Fruit fly (Drosophila melanogaster) whole organism, embryonic: ENCODE measurements around the gene Spase12.
A peak's percentile ranks its signal among the peaks of the same experiment; 100 is the strongest.

Experiments
- CG10209 ChIP-seq: fragments of 200-800 bp; sonication (Bioruptor generic); optimal IDR thresholded peaks from 3 replicates; lab custom pipeline; 2017; ENCODE audit warnings: missing biosample characterization, mild to moderate bottlenecking, missing genetic modification characterization, missing genetic modification reagents
- CG10543 ChIP-seq: fragments of 200-800 bp; sonication (Bioruptor generic); optimal IDR thresholded peaks from 3 replicates; lab custom pipeline; 2017; ENCODE audit warnings: missing biosample characterization, mild to moderate bottlenecking, missing genetic modification characterization, moderate library complexity
- CG1233 ChIP-seq: fragments of 200-800 bp; sonication (Bioruptor generic); optimal IDR thresholded peaks from 4 replicates; lab custom pipeline; 2018; ENCODE audit warnings: missing biosample characterization, mild to moderate bottlenecking, missing genetic modification characterization
- CG12659 ChIP-seq: fragments of 200-800 bp; sonication (Bioruptor generic); optimal IDR thresholded peaks from 3 replicates; lab custom pipeline; 2017; ENCODE audit warnings: mild to moderate bottlenecking, missing biosample characterization, missing genetic modification reagents, missing genetic modification characterization
- CG12942 ChIP-seq: fragments of 200-800 bp; sonication (Bioruptor generic); optimal IDR thresholded peaks from 3 replicates; lab custom pipeline; 2016; ENCODE audit warnings: missing biosample characterization, missing genetic modification characterization
- CG14710 ChIP-seq: fragments of 200-800 bp; sonication (Bioruptor generic); optimal IDR thresholded peaks from 3 replicates; lab custom pipeline; 2019; ENCODE audit warnings: missing biosample characterization, mild to moderate bottlenecking, missing genetic modification characterization, moderate library complexity
- CG1832 ChIP-seq: fragments of 200-800 bp; sonication (Bioruptor generic); optimal IDR thresholded peaks from 2 replicates; lab custom pipeline; 2017; ENCODE audit warnings: missing biosample characterization, mild to moderate bottlenecking, missing genetic modification characterization, inconsistent platforms
- CG3407 ChIP-seq: fragments of 200-800 bp; sonication (Bioruptor generic); optimal IDR thresholded peaks from 2 replicates; lab custom pipeline; 2018; ENCODE audit warnings: missing biosample characterization, mild to moderate bottlenecking, missing genetic modification characterization
- CG4424 ChIP-seq: fragments of 200-800 bp; sonication (Bioruptor generic); optimal IDR thresholded peaks from 3 replicates; lab custom pipeline; 2016; ENCODE audit warnings: missing biosample characterization, missing genetic modification characterization
- CoRest ChIP-seq: fragments of 200-800 bp; sonication (Bioruptor generic); optimal IDR thresholded peaks from 3 replicates; lab custom pipeline; 2018; ENCODE audit warnings: missing biosample characterization, mild to moderate bottlenecking, missing genetic modification characterization, moderate library complexity
- D ChIP-seq, 2 experiments: fragments of 200-800 bp in 1 of 2; fragments of >200 bp in 1 of 2; sonication (Bioruptor generic) in 1 of 2; optimal IDR thresholded peaks; 2 replicates in 1 of 2; 3 replicates in 1 of 2; lab custom pipeline; 2017; ENCODE audit warnings: mild to moderate bottlenecking in 1 of 2, missing biosample characterization in 1 of 2, missing genetic modification characterization in 1 of 2, missing genetic modification reagents in 1 of 2
- Hand ChIP-seq: fragments of 200-800 bp; sonication (Bioruptor generic); optimal IDR thresholded peaks from 2 replicates; lab custom pipeline; 2017; ENCODE audit warnings: mild to moderate bottlenecking, missing biosample characterization, missing genetic modification reagents, missing genetic modification characterization
- Hr51 ChIP-seq, 2 experiments: fragments of 200-800 bp; sonication (Bioruptor generic); optimal IDR thresholded peaks; 2 replicates in 1 of 2; 3 replicates in 1 of 2; lab custom pipeline; 2016 to 2018; ENCODE audit warnings: missing biosample characterization in 2 of 2, missing genetic modification characterization in 2 of 2, mild to moderate bottlenecking in 1 of 2, moderate library complexity in 1 of 2
- Nf-YC ChIP-seq: fragments of 200-800 bp; optimal IDR thresholded peaks from 3 replicates; lab custom pipeline; 2019; ENCODE audit warnings: missing biosample characterization, mild to moderate bottlenecking, missing genetic modification characterization, moderate library complexity
- Opbp ChIP-seq: fragments of 200-800 bp; sonication (Bioruptor generic); IDR thresholded peaks from 3 replicates; pipeline ENCODE4 v1.3.6; 2022; ENCODE audit warnings: missing biosample characterization, missing genetic modification characterization; ENCODE audit not compliant: partially characterized antibody
- PHDP ChIP-seq: fragments of 200-800 bp; sonication (Bioruptor generic); optimal IDR thresholded peaks from 3 replicates; lab custom pipeline; 2018; ENCODE audit warnings: missing biosample characterization, mild to moderate bottlenecking, missing genetic modification characterization, moderate library complexity
- Pdp1 ChIP-seq, 2 experiments: fragments of 200-800 bp; sonication (Bioruptor generic); optimal IDR thresholded peaks; 3 replicates each; lab custom pipeline; 2016; ENCODE audit warnings: missing biosample characterization in 2 of 2, missing genetic modification characterization in 2 of 2, mild to moderate bottlenecking in 1 of 2, moderate library complexity in 1 of 2
- Ravus ChIP-seq: fragments of 200-800 bp; sonication (Bioruptor generic); IDR thresholded peaks from 2 replicates; pipeline ENCODE4 v1.3.6; 2022; ENCODE audit warnings: missing biosample characterization, missing genetic modification characterization
- Ssrp ChIP-seq: fragments of 200-800 bp; sonication (Bioruptor generic); optimal IDR thresholded peaks from 2 replicates; lab custom pipeline; 2018; ENCODE audit warnings: missing biosample characterization, mild to moderate bottlenecking, missing genetic modification characterization, moderate library complexity
- ap ChIP-seq: fragments of 200-800 bp; sonication (Bioruptor generic); IDR thresholded peaks from 2 replicates; pipeline ENCODE4 v1.3.6; 2022; ENCODE audit warnings: missing biosample characterization, missing genetic modification characterization
- br ChIP-seq: fragments of >200 bp; optimal IDR thresholded peaks from 2 replicates; lab custom pipeline; 2017
- ci ChIP-seq: fragments of 200-800 bp; sonication (Bioruptor generic); IDR thresholded peaks from 3 replicates; pipeline ENCODE4 v1.3.6; 2022; ENCODE audit warnings: missing biosample characterization, missing genetic modification characterization
- da ChIP-seq: fragments of 200-800 bp; sonication (Bioruptor generic); optimal IDR thresholded peaks from 2 replicates; lab custom pipeline; 2016; ENCODE audit warnings: missing biosample characterization, missing genetic modification characterization
- dm ChIP-seq: fragments of 200-800 bp; sonication (Bioruptor generic); optimal IDR thresholded peaks from 3 replicates; lab custom pipeline; 2016; ENCODE audit warnings: missing biosample characterization, missing genetic modification characterization
- dmrt11E ChIP-seq: fragments of 200-800 bp; sonication (Bioruptor generic); optimal IDR thresholded peaks from 3 replicates; lab custom pipeline; 2018; ENCODE audit warnings: missing biosample characterization, mild to moderate bottlenecking, missing genetic modification characterization, moderate library complexity
- fd3F ChIP-seq: fragments of 200-800 bp; sonication (Bioruptor generic); optimal IDR thresholded peaks from 2 replicates; lab custom pipeline; 2018; ENCODE audit warnings: missing biosample characterization, mild to moderate bottlenecking, missing genetic modification characterization, moderate library complexity
- gro ChIP-seq: fragments of 200-800 bp; sonication (Bioruptor generic); optimal IDR thresholded peaks from 2 replicates; lab custom pipeline; 2016; ENCODE audit warnings: missing biosample characterization, missing genetic modification characterization
- lilli ChIP-seq: fragments of 200-800 bp; sonication (Bioruptor generic); optimal IDR thresholded peaks from 3 replicates; lab custom pipeline; 2016; ENCODE audit warnings: missing biosample characterization, missing genetic modification characterization
- nmo ChIP-seq: fragments of 200-800 bp; sonication (Bioruptor generic); optimal IDR thresholded peaks from 2 replicates; lab custom pipeline; 2018; ENCODE audit warnings: missing biosample characterization, mild to moderate bottlenecking, missing genetic modification characterization, moderate library complexity
- pho ChIP-seq: fragments of 200-800 bp; sonication (Bioruptor generic); optimal IDR thresholded peaks from 2 replicates; lab custom pipeline; 2016; ENCODE audit warnings: missing biosample characterization, missing genetic modification characterization
- phol ChIP-seq: fragments of 200-800 bp; sonication (Bioruptor generic); optimal IDR thresholded peaks from 3 replicates; lab custom pipeline; 2018; ENCODE audit warnings: missing biosample characterization, mild to moderate bottlenecking, missing genetic modification characterization, moderate library complexity
- pum ChIP-seq: fragments of 200-800 bp; sonication (Bioruptor generic); optimal IDR thresholded peaks from 2 replicates; lab custom pipeline; 2016; ENCODE audit warnings: missing biosample characterization, missing genetic modification characterization
- row ChIP-seq: fragments of 200-800 bp; sonication (Bioruptor generic); IDR thresholded peaks from 3 replicates; pipeline ENCODE4 v1.3.6; 2022; ENCODE audit warnings: missing biosample characterization, missing genetic modification characterization
- run ChIP-seq: fragments of 200-800 bp; sonication (Bioruptor generic); optimal IDR thresholded peaks from 3 replicates; lab custom pipeline; 2018; ENCODE audit warnings: missing biosample characterization, mild to moderate bottlenecking, missing genetic modification characterization
- sc ChIP-seq, 3 experiments: fragments of >200 bp in 2 of 3; fragments of 200-800 bp in 1 of 3; sonication (Bioruptor generic) in 1 of 3; optimal IDR thresholded peaks; 2 replicates in 2 of 3; 3 replicates in 1 of 3; lab custom pipeline; 2017; ENCODE audit warnings: mild to moderate bottlenecking in 1 of 3, missing biosample characterization in 1 of 3, missing genetic modification characterization in 1 of 3, missing genetic modification reagents in 1 of 3
- sens ChIP-seq: fragments of 200-800 bp; sonication (Bioruptor generic); peaks from one replicate; lab custom pipeline; 2016; ENCODE audit warnings: missing biosample characterization, missing genetic modification characterization
- so ChIP-seq: fragments of 200-800 bp; sonication (Bioruptor generic); IDR thresholded peaks from 3 replicates; pipeline ENCODE4 v1.3.6; 2022; ENCODE audit warnings: missing biosample characterization, missing genetic modification characterization
- ssp ChIP-seq: fragments of 200-800 bp; sonication (Bioruptor generic); IDR thresholded peaks from 2 replicates; pipeline ENCODE4 v1.3.6; 2022; ENCODE audit warnings: missing biosample characterization, missing genetic modification characterization
- tgo ChIP-seq: fragments of 200-800 bp; sonication (Bioruptor generic); IDR thresholded peaks from 3 replicates; pipeline ENCODE4 v1.3.6; 2022; ENCODE audit warnings: missing biosample characterization, missing genetic modification characterization
- vfl ChIP-seq: fragments of 200-800 bp; sonication (Bioruptor generic); optimal IDR thresholded peaks from 2 replicates; lab custom pipeline; 2016; ENCODE audit warnings: missing biosample characterization, missing genetic modification characterization
- wdn ChIP-seq: fragments of 200-800 bp; sonication (Bioruptor generic); IDR thresholded peaks from 2 replicates; pipeline ENCODE4 v1.3.6; 2022; ENCODE audit warnings: missing biosample characterization, missing genetic modification characterization
- zfh2 ChIP-seq: fragments of 200-800 bp; sonication (Bioruptor generic); optimal IDR thresholded peaks from 2 replicates; lab custom pipeline; 2016; ENCODE audit warnings: missing biosample characterization, missing genetic modification characterization

Spase12 gene

dm6 chr3R:29495815-29496214 is 4.9 kb upstream of the Spase12 start (continued):
- TF ChIP-seq D (optimal IDR thresholded peaks at IDR 0.05; lab: Kevin White, UChicago) (no peak), D (GFP tag; optimal IDR thresholded peaks at IDR 0.05; lab: Kevin White, UChicago) (peak; percentile 18), dmrt11E (tag; lab: Kevin White, UChicago) (peak; percentile 3), gro (GFP tag; lab: Kevin White, UChicago) (no peak), Opbp (GFP tag; lab: Robert Waterston, UW) (no peak), pho (GFP tag; lab: Kevin White, UChicago) (no peak), ap (GFP tag; lab: Robert Waterston, UW) (no peak), CG14710 (tag; lab: Kevin White, UChicago) (peak; percentile 4), pum (GFP tag; lab: Kevin White, UChicago) (no peak), da (GFP tag; lab: Kevin White, UChicago) (no peak), vfl (no peak), CG3407 (no peak), Ravus (GFP tag; lab: Robert Waterston, UW) (no peak), run (tag; lab: Kevin White, UChicago) (no peak), ssp (no peak), nmo (GFP tag; lab: Kevin White, UChicago) (peak; percentile 39), fd3F (no peak), wdn (GFP tag; lab: Robert Waterston, UW) (no peak), so (GFP tag; lab: Robert Waterston, UW) (no peak), row (GFP tag; lab: Robert Waterston, UW) (peak; percentile 42; the same call in 2 of the 3 replicates), CoRest (tag; lab: Kevin White, UChicago) (peak; percentile 39), ci (GFP tag; lab: Robert Waterston, UW) (no peak), CG1832 (no peak), Hr51 (GFP tag; optimal IDR thresholded peaks at IDR 0.05; lab: Kevin White, UChicago) (no peak), CG12942 (GFP tag; lab: Kevin White, UChicago) (no peak), Pdp1 (GFP tag; optimal IDR thresholded peaks at IDR 0.05; lab: Kevin White, UChicago) (no peak), Nf-YC (peak; percentile 2), Hand (GFP tag; lab: Kevin White, UChicago) (no peak), dm (GFP tag; lab: Kevin White, UChicago) (no peak), tgo (GFP tag; lab: Robert Waterston, UW) (no peak), CG1233 (GFP tag; lab: Kevin White, UChicago) (no peak), zfh2 (GFP tag; lab: Kevin White, UChicago) (no peak), lilli (GFP tag; lab: Kevin White, UChicago) (peak; percentile 2), sc (optimal IDR thresholded peaks at IDR 0.05; lab: Kevin White, UChicago) (no peak), sc (GFP tag; optimal IDR thresholded peaks at IDR 0.05; lab: Kevin White, UChicago) (no peak), Ssrp (tag; lab: Kevin White, UChicago) (no peak), CG4424 (GFP tag; lab: Kevin White, UChicago) (peak; percentile 12), CG12659 (GFP tag; lab: Kevin White, UChicago) (no peak), CG10543 (GFP tag; lab: Kevin White, UChicago) (no peak), phol (tag; lab: Kevin White, UChicago) (peak; percentile 31), PHDP (tag; lab: Kevin White, UChicago) (peak; percentile 0), sens (GFP tag; lab: Kevin White, UChicago) (peak; percentile 57), br (lab: Kevin White, UChicago) (no peak), CG10209 (GFP tag; lab: Kevin White, UChicago) (peak; percentile 13)
